Worm (Caenorhabditis elegans) whole organism, mixed stage, embryonic: ENCODE results near the gene ethe-1.

Experiments
- blmp-1 ChIP-seq: fragments of 150-350 bp; optimal IDR thresholded peaks from 2 replicates; lab custom pipeline; 2014; ENCODE audit warnings: missing biosample characterization, missing genetic modification characterization
- ceh-83 ChIP-seq: fragments of 200-800 bp; sonication (Bioruptor generic); optimal IDR thresholded peaks from 2 replicates; lab custom pipeline; 2018; ENCODE audit warnings: mild to moderate bottlenecking, missing genetic modification characterization, missing compliant biosample characterization
- drap-1 ChIP-seq: fragments of 200-800 bp; sonication (Bioruptor generic); optimal IDR thresholded peaks from 3 replicates; lab custom pipeline; 2018; ENCODE audit warnings: mild to moderate bottlenecking, missing genetic modification characterization, missing compliant biosample characterization
- lin-32 ChIP-seq: fragments of 200-800 bp; sonication (Bioruptor generic); optimal IDR thresholded peaks from 2 replicates; lab custom pipeline; 2018; ENCODE audit warnings: mild to moderate bottlenecking, missing genetic modification characterization, missing compliant biosample characterization
- mls-2 ChIP-seq: sonication (generic microtip); optimal IDR thresholded peaks from 2 replicates; lab custom pipeline; 2016; ENCODE audit warnings: mild to moderate bottlenecking, missing genetic modification characterization, moderate library complexity, missing compliant biosample characterization
- pha-4 ChIP-seq: fragments of 150-350 bp; optimal IDR thresholded peaks from 2 replicates; lab custom pipeline; 2018; ENCODE audit warnings: missing biosample characterization, missing genetic modification reagents, missing genetic modification characterization
- snpc-4 ChIP-seq: fragments of 150-350 bp; optimal IDR thresholded peaks from 2 replicates; lab custom pipeline; 2014; ENCODE audit warnings: missing biosample characterization, missing genetic modification characterization
- sptf-1 ChIP-seq: sonication (generic microtip); optimal IDR thresholded peaks from 2 replicates; lab custom pipeline; 2017; ENCODE audit warnings: mild to moderate bottlenecking, missing genetic modification characterization, moderate library complexity, missing compliant biosample characterization
- unc-39 ChIP-seq: fragments of 150-350 bp; optimal IDR thresholded peaks from 2 replicates; lab custom pipeline; 2014; ENCODE audit warnings: missing biosample characterization, missing genetic modification characterization
- unc-62 ChIP-seq: fragments of 150-350 bp; optimal IDR thresholded peaks from 2 replicates; lab custom pipeline; 2014; ENCODE audit warnings: missing biosample characterization, missing genetic modification reagents, missing genetic modification characterization

ce11 chrIV:9525682-9526416, 17.3 kb upstream of the ethe-1 start, which contains the start of gene elo-1:
- TF ChIP-seq mls-2 (tag; lab: Kevin White, UChicago) (no peak), sptf-1 (tag; lab: Kevin White, UChicago) (no peak), unc-39 (tag; lab: Kevin White, UChicago) (no peak), ceh-83 (no peak), snpc-4 (tag; lab: Kevin White, UChicago) (no peak), pha-4 (tag; lab: Kevin White, UChicago) (no peak), drap-1 (GFP tag; lab: Kevin White, UChicago) (no peak), unc-62 (GFP tag; lab: Kevin White, UChicago) (no peak), lin-32 (no peak), blmp-1 (tag; lab: Kevin White, UChicago) (no peak)
